Worm (Caenorhabditis elegans) whole organism, late embryonic: ENCODE results near the gene F22B5.10.

ENCODE experiments used
- F13H6.1 ChIP-seq: sonication (generic microtip); optimal IDR thresholded peaks from 2 replicates; lab custom pipeline; 2016; ENCODE audit warnings: missing genetic modification characterization, missing compliant biosample characterization
- ahr-1 ChIP-seq: sonication (generic microtip); optimal IDR thresholded peaks from 2 replicates; lab custom pipeline; 2016; ENCODE audit warnings: missing genetic modification characterization, missing compliant biosample characterization
- dmd-4 ChIP-seq: sonication (generic microtip); optimal IDR thresholded peaks from 2 replicates; lab custom pipeline; 2016; ENCODE audit warnings: borderline replicate concordance, missing genetic modification characterization, missing compliant biosample characterization
- fkh-6 ChIP-seq: sonication (generic microtip); optimal IDR thresholded peaks from 2 replicates; lab custom pipeline; 2016; ENCODE audit warnings: missing genetic modification characterization, missing compliant biosample characterization
- hlh-30 ChIP-seq: sonication (generic microtip); optimal IDR thresholded peaks from 2 replicates; lab custom pipeline; 2017; ENCODE audit warnings: antibody characterized with exemption, missing genetic modification characterization, missing compliant biosample characterization; ENCODE audit not compliant: insufficient read depth
- nfya-1 ChIP-seq: sonication (generic microtip); optimal IDR thresholded peaks from 2 replicates; lab custom pipeline; 2017; ENCODE audit warnings: missing genetic modification characterization, mild to moderate bottlenecking, missing compliant biosample characterization, antibody characterized with exemption, moderate library complexity
- pqm-1 ChIP-seq: sonication (generic microtip); optimal IDR thresholded peaks from 2 replicates; lab custom pipeline; 2016; ENCODE audit warnings: missing genetic modification characterization, missing compliant biosample characterization

- no peak for TF ChIP-seq hlh-30 (tag; lab: Kevin White, UChicago)
- TF ChIP-seq nfya-1 (tag; lab: Kevin White, UChicago) = no peak
- TF ChIP-seq fkh-6 (tag; lab: Kevin White, UChicago) = no peak
- TF ChIP-seq pqm-1 (tag; lab: Kevin White, UChicago) = no peak
- no peak for TF ChIP-seq ahr-1
- no peak for TF ChIP-seq F13H6.1 (tag; lab: Kevin White, UChicago)
- TF ChIP-seq dmd-4 (tag; lab: Kevin White, UChicago) = no peak
Measured at ce11 chrII:8504074-8504724, 37.2 kb downstream of the F22B5.10 start.
